Worm (Caenorhabditis elegans) whole organism, L1 larva: Measurements from ENCODE around the gene T26A5.2.
A peak's percentile ranks its signal among the peaks of the same experiment; 100 is the strongest.

Experiments
- F16B12.6 ChIP-seq: fragments of 150-350 bp; optimal IDR thresholded peaks from 2 replicates; lab custom pipeline; 2014; ENCODE audit warnings: missing biosample characterization, missing genetic modification characterization
- aly-2 ChIP-seq: fragments of 150-350 bp; optimal IDR thresholded peaks from 2 replicates; lab custom pipeline; 2014; ENCODE audit warnings: missing biosample characterization, missing genetic modification characterization
- ama-1 ChIP-seq: fragments of 150-350 bp; optimal IDR thresholded peaks from 2 replicates; lab custom pipeline; 2014
- blmp-1 ChIP-seq: fragments of 150-350 bp; optimal IDR thresholded peaks from 2 replicates; lab custom pipeline; 2014; ENCODE audit warnings: missing biosample characterization, missing genetic modification characterization
- ceh-63 ChIP-seq: fragments of 200-800 bp; sonication (Bioruptor generic); optimal IDR thresholded peaks from 2 replicates; lab custom pipeline; 2018; ENCODE audit warnings: mild to moderate bottlenecking, missing genetic modification characterization, missing compliant biosample characterization
- ceh-88 ChIP-seq: fragments of 200-800 bp; sonication (Bioruptor generic); IDR thresholded peaks from 2 replicates; pipeline ENCODE4 v1.3.6; 2022; ENCODE audit warnings: missing genetic modification characterization, missing compliant biosample characterization
- ces-1 ChIP-seq: fragments of 150-350 bp; optimal IDR thresholded peaks from 2 replicates; lab custom pipeline; 2014; ENCODE audit warnings: missing biosample characterization, missing genetic modification reagents, missing genetic modification characterization
- dsc-1 ChIP-seq: sonication (generic microtip); optimal IDR thresholded peaks from 2 replicates; lab custom pipeline; 2016; ENCODE audit warnings: mild to moderate bottlenecking, missing genetic modification characterization, missing compliant biosample characterization
- efl-3 ChIP-seq: fragments of 200-800 bp; sonication (Bioruptor generic); optimal IDR thresholded peaks from 2 replicates; lab custom pipeline; 2018; ENCODE audit warnings: mild to moderate bottlenecking, missing genetic modification characterization, missing compliant biosample characterization
- fkh-10 ChIP-seq: sonication (generic microtip); optimal IDR thresholded peaks from 2 replicates; lab custom pipeline; 2017; ENCODE audit warnings: missing biosample characterization, missing genetic modification reagents, missing genetic modification characterization
- fkh-4 ChIP-seq: sonication (generic microtip); optimal IDR thresholded peaks from 2 replicates; lab custom pipeline; 2016; ENCODE audit warnings: missing compliant biosample characterization, missing genetic modification characterization, borderline replicate concordance
- hpl-2 ChIP-seq: fragments of 150-350 bp; optimal IDR thresholded peaks from 2 replicates; lab custom pipeline; 2014; ENCODE audit warnings: missing biosample characterization, missing genetic modification reagents, missing genetic modification characterization
- irx-1 ChIP-seq: sonication (generic microtip); optimal IDR thresholded peaks from 2 replicates; lab custom pipeline; 2016; ENCODE audit warnings: missing genetic modification characterization, missing compliant biosample characterization
- isw-1 ChIP-seq: fragments of 200-800 bp; sonication (Bioruptor generic); IDR thresholded peaks from 2 replicates; pipeline ENCODE4 v1.3.6; 2022; ENCODE audit warnings: missing genetic modification characterization, missing compliant biosample characterization
- jun-1 ChIP-seq: fragments of 150-350 bp; optimal IDR thresholded peaks from 2 replicates; lab custom pipeline; 2014; ENCODE audit warnings: missing biosample characterization, missing genetic modification reagents, missing genetic modification characterization
- lin-13 ChIP-seq: fragments of 150-350 bp; optimal IDR thresholded peaks from 2 replicates; lab custom pipeline; 2014; ENCODE audit warnings: missing biosample characterization, missing genetic modification reagents, missing genetic modification characterization
- lin-14 ChIP-seq: fragments of 200-800 bp; sonication (Bioruptor generic); optimal IDR thresholded peaks from 2 replicates; lab custom pipeline; 2018; ENCODE audit warnings: mild to moderate bottlenecking, missing genetic modification characterization, moderate library complexity, missing compliant biosample characterization
- lin-15B ChIP-seq: fragments of 150-350 bp; sonication (generic microtip); optimal IDR thresholded peaks from 3 replicates; lab custom pipeline; 2014; ENCODE audit warnings: missing biosample characterization, missing genetic modification characterization
- lin-39 ChIP-seq: fragments of 150-350 bp; optimal IDR thresholded peaks from 2 replicates; lab custom pipeline; 2014; ENCODE audit warnings: missing biosample characterization, missing genetic modification reagents, missing genetic modification characterization
- lir-3 ChIP-seq: sonication (generic microtip); optimal IDR thresholded peaks from 2 replicates; lab custom pipeline; 2016; ENCODE audit warnings: mild to moderate bottlenecking, missing genetic modification characterization, moderate library complexity, missing compliant biosample characterization; ENCODE audit not compliant: poor library complexity
- lsy-2 ChIP-seq, 2 experiments: fragments of 150-350 bp; optimal IDR thresholded peaks; 2 replicates each; lab custom pipeline; 2014; ENCODE audit warnings: missing biosample characterization in 2 of 2, missing genetic modification characterization in 2 of 2
- mep-1 ChIP-seq: fragments of 150-350 bp; optimal IDR thresholded peaks from 2 replicates; lab custom pipeline; 2014; ENCODE audit warnings: missing biosample characterization, missing genetic modification characterization
- nhr-11 ChIP-seq: fragments of 150-350 bp; optimal IDR thresholded peaks from 2 replicates; lab custom pipeline; 2014; ENCODE audit warnings: missing biosample characterization, missing genetic modification characterization
- nhr-19 ChIP-seq: fragments of 200-800 bp; sonication (Bioruptor generic); conservative IDR thresholded peaks from 2 replicates; pipeline ENCODE4 v1.3.6; 2022; ENCODE audit warnings: missing genetic modification characterization, missing compliant biosample characterization
- nhr-20 ChIP-seq: sonication (generic microtip); optimal IDR thresholded peaks from 2 replicates; lab custom pipeline; 2016; ENCODE audit warnings: mild to moderate bottlenecking, missing genetic modification characterization, missing compliant biosample characterization
- nhr-28 ChIP-seq: fragments of 150-350 bp; optimal IDR thresholded peaks from 2 replicates; lab custom pipeline; 2014; ENCODE audit warnings: missing biosample characterization, missing genetic modification characterization
- nhr-47 ChIP-seq: sonication (generic microtip); optimal IDR thresholded peaks from 2 replicates; lab custom pipeline; 2016; ENCODE audit warnings: mild to moderate bottlenecking, missing genetic modification characterization, moderate library complexity, missing compliant biosample characterization
- nhr-71 ChIP-seq: sonication (generic microtip); optimal IDR thresholded peaks from 2 replicates; lab custom pipeline; 2016; ENCODE audit warnings: mild to moderate bottlenecking, missing genetic modification characterization, moderate library complexity, missing compliant biosample characterization
- nhr-85 ChIP-seq: sonication (generic microtip); peaks from one replicate; lab custom pipeline; 2016; ENCODE audit warnings: missing genetic modification characterization, inconsistent platforms, missing compliant biosample characterization
- nhr-90 ChIP-seq: sonication (generic microtip); optimal IDR thresholded peaks from 2 replicates; lab custom pipeline; 2016; ENCODE audit warnings: mild to moderate bottlenecking, missing genetic modification characterization, missing compliant biosample characterization; ENCODE audit not compliant: poor library complexity
- pag-3 ChIP-seq: sonication (generic microtip); optimal IDR thresholded peaks from 2 replicates; lab custom pipeline; 2017; ENCODE audit warnings: missing genetic modification characterization, mild to moderate bottlenecking, missing compliant biosample characterization, antibody characterized with exemption, borderline replicate concordance; ENCODE audit not compliant: insufficient read depth
- pqm-1 ChIP-seq: sonication (generic microtip); optimal IDR thresholded peaks from 3 replicates; lab custom pipeline; 2017; ENCODE audit warnings: missing biosample characterization, missing genetic modification characterization
- skn-1 ChIP-seq: fragments of 150-350 bp; optimal IDR thresholded peaks from 2 replicates; lab custom pipeline; 2014; ENCODE audit warnings: missing biosample characterization, missing genetic modification characterization
- snpc-4 ChIP-seq: fragments of 150-350 bp; optimal IDR thresholded peaks from 2 replicates; lab custom pipeline; 2014; ENCODE audit warnings: missing biosample characterization, missing genetic modification characterization
- sup-37 ChIP-seq: fragments of 200-800 bp; sonication (Bioruptor generic); optimal IDR thresholded peaks from 2 replicates; lab custom pipeline; 2018; ENCODE audit warnings: mild to moderate bottlenecking, missing genetic modification characterization, missing compliant biosample characterization
- unc-130 ChIP-seq: fragments of 150-350 bp; optimal IDR thresholded peaks from 2 replicates; lab custom pipeline; 2017; ENCODE audit warnings: missing biosample characterization, missing genetic modification characterization, inconsistent platforms
- unc-30 ChIP-seq: sonication (generic microtip); optimal IDR thresholded peaks from 2 replicates; lab custom pipeline; 2017; ENCODE audit warnings: missing biosample characterization, missing genetic modification characterization
- unc-98 ChIP-seq: fragments of 200-800 bp; sonication (Bioruptor generic); IDR thresholded peaks from 2 replicates; pipeline ENCODE4 v1.3.6; 2022; ENCODE audit warnings: missing genetic modification characterization, missing compliant biosample characterization
- xbp-1 ChIP-seq: sonication (generic microtip); optimal IDR thresholded peaks from 2 replicates; lab custom pipeline; 2016; ENCODE audit warnings: missing genetic modification characterization, missing compliant biosample characterization
- zag-1 ChIP-seq: fragments of 150-350 bp; optimal IDR thresholded peaks from 2 replicates; lab custom pipeline; 2014; ENCODE audit warnings: missing biosample characterization, missing genetic modification characterization
- ztf-11 ChIP-seq, 2 experiments: sonication (generic microtip); optimal IDR thresholded peaks; 2 replicates each; lab custom pipeline; 2016 to 2017; ENCODE audit warnings: missing genetic modification characterization in 2 of 2, missing biosample characterization in 1 of 2, missing compliant biosample characterization in 1 of 2
- ztf-4 ChIP-seq: fragments of 150-350 bp; optimal IDR thresholded peaks from 2 replicates; lab custom pipeline; 2014; ENCODE audit warnings: missing biosample characterization, missing genetic modification characterization

The T26A5.2 gene

ce11 chrIII:6476380-6476779, 9.3 kb downstream of the T26A5.2 start:
- TF ChIP-seq nhr-11 (tag; lab: Kevin White, UChicago) (no peak), snpc-4 (tag; lab: Kevin White, UChicago) (no peak), sup-37 (GFP tag; lab: Kevin White, UChicago) (no peak), ces-1 (GFP tag; lab: Kevin White, UChicago) (no peak), aly-2 (tag; lab: Kevin White, UChicago) (no peak), hpl-2 (GFP tag; lab: Kevin White, UChicago) (no peak), nhr-20 (tag; lab: Kevin White, UChicago) (no peak), pag-3 (tag; lab: Kevin White, UChicago) (no peak), lin-15B (tag; lab: Kevin White, UChicago) (no peak), ceh-63 (GFP tag; lab: Kevin White, UChicago) (no peak)
- TF ChIP-seq, all 84 proteins: peak for 0

ce11 chrIII:6478256-6479004, 11.3 kb downstream of the T26A5.2 start, which contains the start of gene zip-8:
TSS of gene zip-8 (plus strand) at chrIII:6478955.
- TF ChIP-seq lir-3 (tag; lab: Kevin White, UChicago) (no peak), ztf-11 (tag; optimal IDR thresholded peaks at IDR 0.05; lab: Kevin White, UChicago) (no peak), unc-30 (tag; lab: Kevin White, UChicago) (no peak), ces-1 (GFP tag; lab: Kevin White, UChicago) (no peak), nhr-47 (tag; lab: Kevin White, UChicago) (no peak), ceh-88 (GFP tag; lab: Robert Waterston, UW) (no peak), nhr-11 (tag; lab: Kevin White, UChicago) (no peak), pqm-1 (tag; lab: Kevin White, UChicago) (no peak), jun-1 (tag; lab: Kevin White, UChicago) (no peak), lin-14 (GFP tag; lab: Kevin White, UChicago) (no peak), hpl-2 (GFP tag; lab: Kevin White, UChicago) (no peak)

ce11 chrIII:6479439-6479838, 12.3 kb downstream of the T26A5.2 start:
- TF ChIP-seq unc-98 (no peak), unc-130 (tag; lab: Kevin White, UChicago) (no peak), irx-1 (tag; lab: Kevin White, UChicago) (no peak), ama-1 (lab: Kevin White, UChicago) (no peak)

- TF ChIP-seq ceh-63 (GFP tag; lab: Kevin White, UChicago) (no peak), efl-3 (no peak), unc-98 (no peak), ceh-88 (GFP tag; lab: Robert Waterston, UW) (no peak), nhr-28 (tag; lab: Kevin White, UChicago) (no peak), fkh-10 (GFP tag; lab: Kevin White, UChicago) (no peak), ces-1 (GFP tag; lab: Kevin White, UChicago) (no peak)
Measured at ce11 chrIII:6482918-6483317, 15.8 kb downstream of the T26A5.2 start, which contains the start of gene chtb-2. TSS of gene chtb-2 (plus strand) at chrIII:6483218.

DNA sequence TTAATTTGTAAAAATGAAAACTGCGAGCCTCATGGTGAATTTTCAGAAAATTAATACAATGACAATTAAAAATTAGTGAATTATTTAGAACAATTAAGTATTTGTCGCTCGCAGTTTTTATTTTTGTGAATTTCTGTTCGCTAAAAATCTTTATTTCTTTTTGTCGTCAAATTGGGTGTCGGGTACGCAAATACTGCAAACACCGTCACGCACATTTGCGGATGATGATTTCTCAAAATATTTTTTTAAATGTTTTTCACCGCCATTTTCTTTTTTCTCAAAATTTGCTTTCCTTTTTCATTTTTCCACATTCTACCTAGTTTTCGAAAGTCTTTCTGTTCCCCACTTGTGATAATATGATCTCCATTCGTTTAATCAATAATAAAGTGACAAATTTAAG, 21.8 kb downstream of the T26A5.2 start:
- TF ChIP-seq lin-13 (GFP tag; lab: Kevin White, UChicago) (peak; percentile 16), isw-1 (peak; percentile 36), nhr-71 (peak; percentile 65), zag-1 (tag; lab: Kevin White, UChicago) (no peak), lin-39 (tag; lab: Kevin White, UChicago) (no peak), mep-1 (tag; lab: Kevin White, UChicago) (peak; percentile 36), nhr-20 (tag; lab: Kevin White, UChicago) (peak; percentile 62), nhr-19 (GFP tag; lab: Robert Waterston, UW) (peak; percentile 55), snpc-4 (tag; lab: Kevin White, UChicago) (peak; percentile 16), xbp-1 (tag; lab: Kevin White, UChicago) (peak; percentile 49), dsc-1 (tag; lab: Kevin White, UChicago) (peak; percentile 39), ztf-4 (tag; lab: Kevin White, UChicago) (no peak), lsy-2 (tag; optimal IDR thresholded peaks at IDR 0.05; lab: Kevin White, UChicago) (peak; percentile 72 to 76), sup-37 (GFP tag; lab: Kevin White, UChicago) (no peak), nhr-90 (tag; lab: Kevin White, UChicago) (peak; percentile 24), blmp-1 (tag; lab: Kevin White, UChicago) (peak; percentile 43), fkh-4 (tag; lab: Kevin White, UChicago) (no peak), lin-15B (tag; lab: Kevin White, UChicago) (peak; percentile 13), nhr-85 (tag; lab: Kevin White, UChicago) (peak; percentile 79), F16B12.6 (tag; lab: Kevin White, UChicago) (peak; percentile 95), skn-1 (tag; lab: Kevin White, UChicago) (peak; percentile 98)
